Fruit fly (Drosophila melanogaster) whole organism, embryonic: ENCODE results near the gene DhpD.

ENCODE experiments used
- C15 ChIP-seq: fragments of 200-800 bp; sonication (Bioruptor generic); IDR thresholded peaks from 3 replicates; pipeline ENCODE4 v1.3.6; 2022; ENCODE audit warnings: missing biosample characterization, missing genetic modification characterization
- CG10274 ChIP-seq: fragments of 200-800 bp; sonication (Bioruptor generic); optimal IDR thresholded peaks from 3 replicates; lab custom pipeline; 2017; ENCODE audit warnings: missing biosample characterization, mild to moderate bottlenecking, missing genetic modification characterization
- CG10654 ChIP-seq: fragments of 200-800 bp; sonication (Bioruptor generic); optimal IDR thresholded peaks from 2 replicates; lab custom pipeline; 2016; ENCODE audit warnings: missing biosample characterization, missing genetic modification characterization
- CG10979 ChIP-seq: fragments of 200-800 bp; sonication (Bioruptor generic); optimal IDR thresholded peaks from 2 replicates; lab custom pipeline; 2018; ENCODE audit warnings: missing biosample characterization, mild to moderate bottlenecking, missing genetic modification characterization, moderate library complexity
- CG12659 ChIP-seq: fragments of 200-800 bp; sonication (Bioruptor generic); optimal IDR thresholded peaks from 3 replicates; lab custom pipeline; 2017; ENCODE audit warnings: mild to moderate bottlenecking, missing biosample characterization, missing genetic modification reagents, missing genetic modification characterization
- CG14860 ChIP-seq: fragments of 200-800 bp; sonication (Bioruptor generic); IDR thresholded peaks from 3 replicates; pipeline ENCODE4 v1.3.6; 2022; ENCODE audit warnings: missing biosample characterization, missing genetic modification characterization; ENCODE audit not compliant: partially characterized antibody
- CG16779 ChIP-seq: fragments of 200-800 bp; sonication (Bioruptor generic); IDR thresholded peaks from 2 replicates; pipeline ENCODE4 v1.3.6; 2022; ENCODE audit warnings: missing biosample characterization, missing genetic modification characterization
- CG16813 ChIP-seq: fragments of 200-800 bp; sonication (Bioruptor generic); IDR thresholded peaks from 3 replicates; pipeline ENCODE4 v1.3.6; 2022; ENCODE audit warnings: missing biosample characterization, missing genetic modification characterization; ENCODE audit not compliant: partially characterized antibody
- CG2116 ChIP-seq: fragments of 200-800 bp; sonication (Bioruptor generic); optimal IDR thresholded peaks from 3 replicates; lab custom pipeline; 2018; ENCODE audit warnings: missing biosample characterization, mild to moderate bottlenecking, missing genetic modification characterization
- CG2678 ChIP-seq: fragments of 200-800 bp; sonication (Bioruptor generic); optimal IDR thresholded peaks from 3 replicates; lab custom pipeline; 2019; ENCODE audit warnings: missing biosample characterization, mild to moderate bottlenecking, missing genetic modification characterization, moderate library complexity
- CG30431 ChIP-seq: fragments of 200-800 bp; sonication (Bioruptor generic); optimal IDR thresholded peaks from 2 replicates; lab custom pipeline; 2017; ENCODE audit warnings: missing biosample characterization, missing genetic modification characterization
- CG31441 ChIP-seq: fragments of 200-800 bp; sonication (Bioruptor generic); IDR thresholded peaks from 2 replicates; pipeline ENCODE4 v1.3.6; 2022; ENCODE audit warnings: missing biosample characterization, missing genetic modification characterization
- CG3838 ChIP-seq: fragments of 200-800 bp; sonication (Bioruptor generic); optimal IDR thresholded peaks from 3 replicates; lab custom pipeline; 2016; ENCODE audit warnings: missing biosample characterization, missing genetic modification characterization
- CG42726 ChIP-seq: fragments of 200-800 bp; sonication (Bioruptor generic); IDR thresholded peaks from 2 replicates; pipeline ENCODE4 v1.3.6; 2022; ENCODE audit warnings: missing biosample characterization, missing genetic modification characterization; ENCODE audit not compliant: partially characterized antibody
- CG6272 ChIP-seq: fragments of 200-800 bp; sonication (Bioruptor generic); IDR thresholded peaks from 2 replicates; pipeline ENCODE4 v1.3.6; 2022; ENCODE audit warnings: missing biosample characterization, missing genetic modification characterization
- CG6689 ChIP-seq: fragments of 200-800 bp; sonication (Bioruptor generic); IDR thresholded peaks from 2 replicates; pipeline ENCODE4 v1.3.6; 2022; ENCODE audit warnings: missing biosample characterization, missing genetic modification characterization
- CG6791 ChIP-seq: fragments of 200-800 bp; sonication (Bioruptor generic); IDR thresholded peaks from 3 replicates; pipeline ENCODE4 v1.3.6; 2022; ENCODE audit warnings: missing biosample characterization, missing genetic modification characterization; ENCODE audit not compliant: partially characterized antibody
- CG7556 ChIP-seq: fragments of 200-800 bp; sonication (Bioruptor generic); optimal IDR thresholded peaks from 2 replicates; lab custom pipeline; 2017; ENCODE audit warnings: missing biosample characterization, mild to moderate bottlenecking, missing genetic modification characterization
- CG8478 ChIP-seq: fragments of >200 bp; optimal IDR thresholded peaks from 2 replicates; lab custom pipeline; 2018
- CG9437 ChIP-seq: fragments of 200-800 bp; sonication (Bioruptor generic); optimal IDR thresholded peaks from 2 replicates; lab custom pipeline; 2018; ENCODE audit warnings: missing biosample characterization, mild to moderate bottlenecking, missing genetic modification characterization
- Chrac-16 ChIP-seq: fragments of 200-800 bp; sonication (Bioruptor generic); optimal IDR thresholded peaks from 3 replicates; lab custom pipeline; 2016; ENCODE audit warnings: missing biosample characterization, missing genetic modification characterization
- D19A ChIP-seq: fragments of 200-800 bp; optimal IDR thresholded peaks from 3 replicates; lab custom pipeline; 2019; ENCODE audit warnings: missing biosample characterization, mild to moderate bottlenecking, missing genetic modification characterization, moderate library complexity
- Dip2 ChIP-seq: fragments of 200-800 bp; sonication (Bioruptor generic); IDR thresholded peaks from 2 replicates; pipeline ENCODE4 v1.3.6; 2022; ENCODE audit warnings: missing biosample characterization, missing genetic modification characterization
- HLH3B ChIP-seq: fragments of 200-800 bp; sonication (Bioruptor generic); IDR thresholded peaks from 2 replicates; pipeline ENCODE4 v1.3.6; 2022; ENCODE audit warnings: missing biosample characterization, missing genetic modification characterization
- HLH4C ChIP-seq: fragments of 200-800 bp; sonication (Bioruptor generic); IDR thresholded peaks from 3 replicates; pipeline ENCODE4 v1.3.6; 2022; ENCODE audit warnings: missing biosample characterization, missing genetic modification characterization; ENCODE audit not compliant: partially characterized antibody
- Hr39 ChIP-seq: fragments of >200 bp; optimal IDR thresholded peaks from 2 replicates; lab custom pipeline; 2017
- Med ChIP-seq: fragments of 200-800 bp; sonication (Bioruptor generic); peaks from one replicate; lab custom pipeline; 2016; ENCODE audit warnings: missing biosample characterization, missing genetic modification characterization, mild to moderate bottlenecking, inconsistent platforms, moderate library complexity
- Meics ChIP-seq: fragments of 200-800 bp; sonication (Bioruptor generic); optimal IDR thresholded peaks from 2 replicates; lab custom pipeline; 2017; ENCODE audit warnings: missing biosample characterization, mild to moderate bottlenecking, missing genetic modification characterization
- Poxn ChIP-seq: fragments of 200-800 bp; sonication (Bioruptor generic); IDR thresholded peaks from 2 replicates; pipeline ENCODE4 v1.3.6; 2022; ENCODE audit warnings: missing biosample characterization, missing genetic modification characterization
- Vsx1 ChIP-seq: fragments of 200-800 bp; sonication (Bioruptor generic); optimal IDR thresholded peaks from 2 replicates; lab custom pipeline; 2017; ENCODE audit warnings: missing biosample characterization, mild to moderate bottlenecking, missing genetic modification characterization, missing genetic modification reagents
- ap ChIP-seq: fragments of 200-800 bp; sonication (Bioruptor generic); IDR thresholded peaks from 2 replicates; pipeline ENCODE4 v1.3.6; 2022; ENCODE audit warnings: missing biosample characterization, missing genetic modification characterization
- ato ChIP-seq: fragments of 200-800 bp; sonication (Bioruptor generic); IDR thresholded peaks from 2 replicates; pipeline ENCODE4 v1.3.6; 2022; ENCODE audit warnings: missing biosample characterization, missing genetic modification characterization; ENCODE audit not compliant: partially characterized antibody
- bbx ChIP-seq: fragments of 200-800 bp; sonication (Bioruptor generic); IDR thresholded peaks from 2 replicates; pipeline ENCODE4 v1.3.6; 2022; ENCODE audit warnings: missing biosample characterization, missing genetic modification characterization; ENCODE audit not compliant: partially characterized antibody
- chif ChIP-seq, 2 experiments: fragments of 200-800 bp; sonication (Bioruptor generic); optimal IDR thresholded peaks; 3 replicates each; lab custom pipeline; 2016; ENCODE audit warnings: missing biosample characterization in 2 of 2, missing genetic modification characterization in 2 of 2
- ewg ChIP-seq: fragments of 200-800 bp; sonication (Bioruptor generic); optimal IDR thresholded peaks from 3 replicates; lab custom pipeline; 2017; ENCODE audit warnings: mild to moderate bottlenecking, missing biosample characterization, missing genetic modification reagents, missing genetic modification characterization
- gcm2 ChIP-seq: fragments of 200-800 bp; sonication (Bioruptor generic); optimal IDR thresholded peaks from 2 replicates; lab custom pipeline; 2016; ENCODE audit warnings: missing biosample characterization, missing genetic modification characterization
- grau ChIP-seq: fragments of 200-800 bp; optimal IDR thresholded peaks from 3 replicates; lab custom pipeline; 2019; ENCODE audit warnings: missing biosample characterization, mild to moderate bottlenecking, missing genetic modification characterization, moderate library complexity
- gsb ChIP-seq: fragments of 200-800 bp; sonication (Bioruptor generic); IDR thresholded peaks from 2 replicates; pipeline ENCODE4 v1.3.6; 2022; ENCODE audit warnings: missing biosample characterization, missing genetic modification characterization
- her ChIP-seq: fragments of 200-800 bp; sonication (Bioruptor generic); optimal IDR thresholded peaks from 2 replicates; lab custom pipeline; 2016; ENCODE audit warnings: missing biosample characterization, missing genetic modification characterization
- mld ChIP-seq: fragments of 200-800 bp; sonication (Bioruptor generic); IDR thresholded peaks from 3 replicates; pipeline ENCODE4 v1.3.6; 2022; ENCODE audit warnings: missing biosample characterization, missing genetic modification characterization; ENCODE audit not compliant: partially characterized antibody
- nerfin-2 ChIP-seq: fragments of 200-800 bp; sonication (Bioruptor generic); IDR thresholded peaks from 2 replicates; pipeline ENCODE4 v1.3.6; 2022; ENCODE audit warnings: missing biosample characterization, missing genetic modification characterization; ENCODE audit not compliant: partially characterized antibody
- pfk ChIP-seq: fragments of 200-800 bp; sonication (Bioruptor generic); optimal IDR thresholded peaks from 2 replicates; lab custom pipeline; 2018; ENCODE audit warnings: missing biosample characterization, mild to moderate bottlenecking, missing genetic modification characterization, moderate library complexity
- slou ChIP-seq: fragments of 200-800 bp; sonication (Bioruptor generic); optimal IDR thresholded peaks from 3 replicates; lab custom pipeline; 2016; ENCODE audit warnings: missing biosample characterization, missing genetic modification characterization
- slp2 ChIP-seq: fragments of 200-800 bp; sonication (Bioruptor generic); optimal IDR thresholded peaks from 2 replicates; lab custom pipeline; 2016; ENCODE audit warnings: missing biosample characterization, missing genetic modification characterization
- vnd ChIP-seq: fragments of 200-800 bp; sonication (Bioruptor generic); IDR thresholded peaks from 3 replicates; pipeline ENCODE4 v1.3.6; 2022; ENCODE audit warnings: missing biosample characterization, missing genetic modification characterization; ENCODE audit not compliant: partially characterized antibody
- wek ChIP-seq: fragments of 200-800 bp; sonication (Bioruptor generic); optimal IDR thresholded peaks from 3 replicates; lab custom pipeline; 2018; ENCODE audit warnings: missing biosample characterization, mild to moderate bottlenecking, missing genetic modification characterization, moderate library complexity
- zen2 ChIP-seq: fragments of 200-800 bp; sonication (Bioruptor generic); IDR thresholded peaks from 3 replicates; pipeline ENCODE4 v1.3.6; 2022; ENCODE audit warnings: missing biosample characterization, missing genetic modification characterization; ENCODE audit not compliant: partially characterized antibody
- zfh2 ChIP-seq: fragments of 200-800 bp; sonication (Bioruptor generic); optimal IDR thresholded peaks from 2 replicates; lab custom pipeline; 2016; ENCODE audit warnings: missing biosample characterization, missing genetic modification characterization

DhpD gene

dm6 chr3R:4268339-4268738 is 39.3 kb upstream of the DhpD start:
- peak; percentile 18; the same call in 1 of the 3 replicates for TF ChIP-seq CG6791 (GFP tag; lab: Robert Waterston, UW)
- TF ChIP-seq CG16813 (GFP tag; lab: Robert Waterston, UW), result peak; percentile 66
- peak; percentile 18 for TF ChIP-seq Med (GFP tag; lab: Kevin White, UChicago)
- peak; percentile 70; the same call in 2 of the 3 replicates for TF ChIP-seq HLH4C (GFP tag; lab: Robert Waterston, UW)
- no peak for TF ChIP-seq CG10979 (tag; lab: Kevin White, UChicago)
- no peak for TF ChIP-seq slp2 (GFP tag; lab: Kevin White, UChicago)
- TF ChIP-seq nerfin-2 (GFP tag; lab: Robert Waterston, UW), result 0 out of 2 replicates have a peak, but pooled peaks have one; percentile 43
- TF ChIP-seq CG7556 (GFP tag; lab: Kevin White, UChicago), result no peak
- peak; percentile 60; the same call in 2 of the 3 replicates for TF ChIP-seq CG14860 (GFP tag; lab: Robert Waterston, UW)
- TF ChIP-seq vnd (GFP tag; lab: Robert Waterston, UW), result peak; percentile 25; the same call in 1 of the 3 replicates
- TF ChIP-seq ato (GFP tag; lab: Robert Waterston, UW), result 0 out of 2 replicates have a peak, but pooled peaks have one; percentile 28
- no peak for TF ChIP-seq gcm2 (GFP tag; lab: Kevin White, UChicago)

dm6 chr3R:4266470-4266869 is 37.4 kb upstream of the DhpD start, which contains the start of gene CG1092:
CG1092 (plus strand) TSS chr3R:4266770.
- TF ChIP-seq ewg (GFP tag; lab: Kevin White, UChicago), result no peak
- no peak for TF ChIP-seq bbx
- no peak for TF ChIP-seq slou (GFP tag; lab: Kevin White, UChicago)
- TF ChIP-seq Vsx1 (GFP tag; lab: Kevin White, UChicago), result no peak
- TF ChIP-seq CG3838 (GFP tag; lab: Kevin White, UChicago), result no peak
- TF ChIP-seq grau (tag; lab: Kevin White, UChicago), result no peak
- no peak for TF ChIP-seq zfh2
- TF ChIP-seq pfk (GFP tag; lab: Kevin White, UChicago), result no peak
- no peak for TF ChIP-seq HLH3B (GFP tag; lab: Robert Waterston, UW)
- TF ChIP-seq Chrac-16 (GFP tag; lab: Kevin White, UChicago), result no peak
- TF ChIP-seq CG2116 (GFP tag; lab: Kevin White, UChicago), result no peak
- no peak for TF ChIP-seq Hr39 (lab: Kevin White, UChicago)
- TF ChIP-seq mld (GFP tag; lab: Robert Waterston, UW), result no peak
- no peak for TF ChIP-seq CG8478 (lab: Kevin White, UChicago)
- no peak for TF ChIP-seq CG16779
- TF ChIP-seq CG42726 (GFP tag; lab: Robert Waterston, UW), result no peak
- no peak for TF ChIP-seq ap (GFP tag; lab: Robert Waterston, UW)
- TF ChIP-seq CG10654 (GFP tag; lab: Kevin White, UChicago), result no peak
- no peak for TF ChIP-seq wek (GFP tag; lab: Kevin White, UChicago)
- no peak for TF ChIP-seq zen2

dm6 chr3R:4256672-4257071 is 27.6 kb upstream of the DhpD start, which contains the start of gene Or82a:
Or82a (plus strand) TSS chr3R:4256972.
- TF ChIP-seq C15 (GFP tag; lab: Robert Waterston, UW), result no peak
- no peak for TF ChIP-seq Dip2 (GFP tag; lab: Robert Waterston, UW)
- no peak for TF ChIP-seq Hr39 (lab: Kevin White, UChicago)
- TF ChIP-seq CG9437 (GFP tag; lab: Kevin White, UChicago), result no peak
- TF ChIP-seq CG2678 (tag; lab: Kevin White, UChicago), result no peak
- TF ChIP-seq Meics (GFP tag; lab: Kevin White, UChicago), result no peak
- TF ChIP-seq CG6272 (GFP tag; lab: Robert Waterston, UW), result no peak
- no peak for TF ChIP-seq chif (GFP tag; optimal IDR thresholded peaks at IDR 0.05; lab: Kevin White, UChicago)
- no peak for TF ChIP-seq CG6689 (GFP tag; lab: Robert Waterston, UW)
- TF ChIP-seq her (GFP tag; lab: Kevin White, UChicago), result no peak
- TF ChIP-seq CG31441 (GFP tag; lab: Robert Waterston, UW), result no peak
- TF ChIP-seq D19A, result no peak
- TF ChIP-seq CG10274 (GFP tag; lab: Kevin White, UChicago), result no peak
- no peak for TF ChIP-seq CG30431
- no peak for TF ChIP-seq Poxn
- no peak for TF ChIP-seq CG12659 (GFP tag; lab: Kevin White, UChicago)
- TF ChIP-seq gsb, result no peak
